Worm (Caenorhabditis elegans) whole organism, L1 larva: ENCODE results near the gene cox-10.

ENCODE experiments used
- C04F5.9 ChIP-seq: sonication (generic microtip); optimal IDR thresholded peaks from 2 replicates; lab custom pipeline; 2016; ENCODE audit warnings: missing genetic modification characterization, missing compliant biosample characterization
- C34B4.2 ChIP-seq: sonication (generic microtip); optimal IDR thresholded peaks from 2 replicates; lab custom pipeline; 2017; ENCODE audit warnings: mild to moderate bottlenecking, missing genetic modification characterization, missing compliant biosample characterization
- F16B12.6 ChIP-seq: fragments of 150-350 bp; optimal IDR thresholded peaks from 2 replicates; lab custom pipeline; 2014; ENCODE audit warnings: missing biosample characterization, missing genetic modification characterization
- Y116A8C.19 ChIP-seq: sonication (generic microtip); optimal IDR thresholded peaks from 2 replicates; lab custom pipeline; 2016; ENCODE audit warnings: missing compliant biosample characterization, missing genetic modification characterization, borderline replicate concordance
- ama-1 ChIP-seq: fragments of 150-350 bp; optimal IDR thresholded peaks from 2 replicates; lab custom pipeline; 2014
- ceh-8 ChIP-seq: fragments of 200-800 bp; sonication (Bioruptor generic); optimal IDR thresholded peaks from 2 replicates; lab custom pipeline; 2018; ENCODE audit warnings: mild to moderate bottlenecking, missing genetic modification characterization, moderate library complexity, missing compliant biosample characterization
- ceh-82 ChIP-seq, 3 experiments: fragments of 150-350 bp in 1 of 3; sonication (generic microtip) in 2 of 3; optimal IDR thresholded peaks; 2 replicates each; lab custom pipeline; 2014 to 2017; ENCODE audit warnings: missing biosample characterization in 3 of 3, missing genetic modification characterization in 3 of 3
- ceh-88 ChIP-seq: fragments of 200-800 bp; sonication (Bioruptor generic); IDR thresholded peaks from 2 replicates; pipeline ENCODE4 v1.3.6; 2022; ENCODE audit warnings: missing genetic modification characterization, missing compliant biosample characterization
- ces-1 ChIP-seq: fragments of 150-350 bp; optimal IDR thresholded peaks from 2 replicates; lab custom pipeline; 2014; ENCODE audit warnings: missing biosample characterization, missing genetic modification reagents, missing genetic modification characterization
- dpl-1 ChIP-seq, 3 experiments: fragments of 150-350 bp in 2 of 3; sonication (generic microtip) in 1 of 3; optimal IDR thresholded peaks; 2 replicates each; lab custom pipeline; 2014 to 2017; ENCODE audit warnings: missing biosample characterization in 3 of 3, missing genetic modification characterization in 3 of 3, missing genetic modification reagents in 3 of 3
- dsc-1 ChIP-seq: sonication (generic microtip); optimal IDR thresholded peaks from 2 replicates; lab custom pipeline; 2016; ENCODE audit warnings: mild to moderate bottlenecking, missing genetic modification characterization, missing compliant biosample characterization
- elt-2 ChIP-seq: sonication (generic microtip); optimal IDR thresholded peaks from 2 replicates; lab custom pipeline; 2016; ENCODE audit warnings: missing genetic modification characterization, mild to moderate bottlenecking, inconsistent platforms, missing compliant biosample characterization, missing genetic modification reagents
- ets-5 ChIP-seq: fragments of 200-800 bp; sonication (Bioruptor generic); IDR thresholded peaks from 2 replicates; pipeline ENCODE4 v1.3.6; 2022; ENCODE audit warnings: missing genetic modification characterization, missing compliant biosample characterization
- fkh-4 ChIP-seq: sonication (generic microtip); optimal IDR thresholded peaks from 2 replicates; lab custom pipeline; 2016; ENCODE audit warnings: missing compliant biosample characterization, missing genetic modification characterization, borderline replicate concordance
- fos-1 ChIP-seq: fragments of 150-350 bp; optimal IDR thresholded peaks from 2 replicates; lab custom pipeline; 2014; ENCODE audit warnings: missing biosample characterization, missing genetic modification characterization
- hpl-2 ChIP-seq: fragments of 150-350 bp; optimal IDR thresholded peaks from 2 replicates; lab custom pipeline; 2014; ENCODE audit warnings: missing biosample characterization, missing genetic modification reagents, missing genetic modification characterization
- jun-1 ChIP-seq: fragments of 150-350 bp; optimal IDR thresholded peaks from 2 replicates; lab custom pipeline; 2014; ENCODE audit warnings: missing biosample characterization, missing genetic modification reagents, missing genetic modification characterization
- lin-13 ChIP-seq: fragments of 150-350 bp; optimal IDR thresholded peaks from 2 replicates; lab custom pipeline; 2014; ENCODE audit warnings: missing biosample characterization, missing genetic modification reagents, missing genetic modification characterization
- lin-14 ChIP-seq: fragments of 200-800 bp; sonication (Bioruptor generic); optimal IDR thresholded peaks from 2 replicates; lab custom pipeline; 2018; ENCODE audit warnings: mild to moderate bottlenecking, missing genetic modification characterization, moderate library complexity, missing compliant biosample characterization
- lin-39 ChIP-seq: fragments of 150-350 bp; optimal IDR thresholded peaks from 2 replicates; lab custom pipeline; 2014; ENCODE audit warnings: missing biosample characterization, missing genetic modification reagents, missing genetic modification characterization
- lir-3 ChIP-seq: sonication (generic microtip); optimal IDR thresholded peaks from 2 replicates; lab custom pipeline; 2016; ENCODE audit warnings: mild to moderate bottlenecking, missing genetic modification characterization, moderate library complexity, missing compliant biosample characterization; ENCODE audit not compliant: poor library complexity
- lsy-2 ChIP-seq, 2 experiments: fragments of 150-350 bp; optimal IDR thresholded peaks; 2 replicates each; lab custom pipeline; 2014; ENCODE audit warnings: missing biosample characterization in 2 of 2, missing genetic modification characterization in 2 of 2
- mef-2 ChIP-seq: fragments of 150-350 bp; optimal IDR thresholded peaks from 2 replicates; lab custom pipeline; 2014; ENCODE audit warnings: missing biosample characterization, missing genetic modification characterization
- nhr-12 ChIP-seq: sonication (generic microtip); optimal IDR thresholded peaks from 2 replicates; lab custom pipeline; 2017; ENCODE audit warnings: missing biosample characterization, missing genetic modification characterization
- nhr-19 ChIP-seq: fragments of 200-800 bp; sonication (Bioruptor generic); conservative IDR thresholded peaks from 2 replicates; pipeline ENCODE4 v1.3.6; 2022; ENCODE audit warnings: missing genetic modification characterization, missing compliant biosample characterization
- nhr-237 ChIP-seq: fragments of 150-350 bp; optimal IDR thresholded peaks from 2 replicates; lab custom pipeline; 2014; ENCODE audit warnings: missing biosample characterization, missing genetic modification characterization
- nhr-47 ChIP-seq: sonication (generic microtip); optimal IDR thresholded peaks from 2 replicates; lab custom pipeline; 2016; ENCODE audit warnings: mild to moderate bottlenecking, missing genetic modification characterization, moderate library complexity, missing compliant biosample characterization
- nhr-77 ChIP-seq: fragments of 150-350 bp; optimal IDR thresholded peaks from 2 replicates; lab custom pipeline; 2014; ENCODE audit warnings: missing biosample characterization, missing genetic modification characterization
- nhr-90 ChIP-seq: sonication (generic microtip); optimal IDR thresholded peaks from 2 replicates; lab custom pipeline; 2016; ENCODE audit warnings: mild to moderate bottlenecking, missing genetic modification characterization, missing compliant biosample characterization; ENCODE audit not compliant: poor library complexity
- pag-3 ChIP-seq: sonication (generic microtip); optimal IDR thresholded peaks from 2 replicates; lab custom pipeline; 2017; ENCODE audit warnings: missing genetic modification characterization, mild to moderate bottlenecking, missing compliant biosample characterization, antibody characterized with exemption, borderline replicate concordance; ENCODE audit not compliant: insufficient read depth
- pax-3 ChIP-seq: fragments of 200-800 bp; sonication (Bioruptor generic); optimal IDR thresholded peaks from 2 replicates; lab custom pipeline; 2018; ENCODE audit warnings: mild to moderate bottlenecking, missing genetic modification characterization, moderate library complexity, missing compliant biosample characterization
- rnt-1 ChIP-seq: sonication (generic microtip); optimal IDR thresholded peaks from 2 replicates; lab custom pipeline; 2016; ENCODE audit warnings: mild to moderate bottlenecking, missing genetic modification characterization, moderate library complexity, missing compliant biosample characterization
- snu-23 ChIP-seq: sonication (generic microtip); optimal IDR thresholded peaks from 2 replicates; lab custom pipeline; 2016; ENCODE audit warnings: missing genetic modification characterization, missing compliant biosample characterization
- sptf-1 ChIP-seq: fragments of 150-350 bp; optimal IDR thresholded peaks from 2 replicates; lab custom pipeline; 2014; ENCODE audit warnings: missing biosample characterization, missing genetic modification characterization
- swsn-7 ChIP-seq: sonication (generic microtip); optimal IDR thresholded peaks from 2 replicates; lab custom pipeline; 2016; ENCODE audit warnings: missing genetic modification characterization, missing compliant biosample characterization
- unc-30 ChIP-seq: sonication (generic microtip); optimal IDR thresholded peaks from 2 replicates; lab custom pipeline; 2017; ENCODE audit warnings: missing biosample characterization, missing genetic modification characterization
- unc-98 ChIP-seq: fragments of 200-800 bp; sonication (Bioruptor generic); IDR thresholded peaks from 2 replicates; pipeline ENCODE4 v1.3.6; 2022; ENCODE audit warnings: missing genetic modification characterization, missing compliant biosample characterization
- vab-15 ChIP-seq: sonication (generic microtip); optimal IDR thresholded peaks from 2 replicates; lab custom pipeline; 2017; ENCODE audit warnings: missing genotype, mild to moderate bottlenecking, missing genetic modification characterization, missing compliant biosample characterization
- zag-1 ChIP-seq: fragments of 150-350 bp; optimal IDR thresholded peaks from 2 replicates; lab custom pipeline; 2014; ENCODE audit warnings: missing biosample characterization, missing genetic modification characterization
- ztf-11 ChIP-seq, 2 experiments: sonication (generic microtip); optimal IDR thresholded peaks; 2 replicates each; lab custom pipeline; 2016 to 2017; ENCODE audit warnings: missing genetic modification characterization in 2 of 2, missing biosample characterization in 1 of 2, missing compliant biosample characterization in 1 of 2

The cox-10 gene

ce11 chrII:12694112-12694511 lies 14.4 kb downstream of the cox-10 start, which contains the start of gene tbc-17:
Gene tbc-17, plus strand, starts transcription at chrII:12694412.
- TF ChIP-seq fkh-4 (no peak), pax-3 (tag; lab: Kevin White, UChicago) (no peak), Y116A8C.19 (tag; lab: Kevin White, UChicago) (no peak), ama-1 (lab: Kevin White, UChicago) (no peak), sptf-1 (tag; lab: Kevin White, UChicago) (no peak), lin-14 (no peak)

ce11 chrII:12696116-12696515 lies 16.4 kb downstream of the cox-10 start:
- TF ChIP-seq unc-30 (tag; lab: Kevin White, UChicago) (no peak), nhr-77 (no peak), F16B12.6 (no peak), lin-13 (GFP tag; lab: Kevin White, UChicago) (no peak), zag-1 (tag; lab: Kevin White, UChicago) (no peak), C04F5.9 (tag; lab: Kevin White, UChicago) (no peak), ceh-88 (GFP tag; lab: Robert Waterston, UW) (no peak), dpl-1 (GFP tag; optimal IDR thresholded peaks at IDR 0.05; lab: Kevin White, UChicago) (no peak), nhr-47 (tag; lab: Kevin White, UChicago) (no peak), ceh-82 (tag; optimal IDR thresholded peaks at IDR 0.05; lab: Kevin White, UChicago) (no peak), elt-2 (tag; lab: Kevin White, UChicago) (no peak), nhr-90 (no peak), Y116A8C.19 (tag; lab: Kevin White, UChicago) (no peak)

- TF ChIP-seq lin-13 (GFP tag; lab: Kevin White, UChicago) (no peak), lin-14 (peak; percentile 52), dsc-1 (peak; percentile 50)
Measured at ce11 chrII:12711490-12711889, 31.7 kb downstream of the cox-10 start.

- no peak for TF ChIP-seq swsn-7 (tag; lab: Kevin White, UChicago)
- TF ChIP-seq Y116A8C.19 (tag; lab: Kevin White, UChicago): no peak
- TF ChIP-seq nhr-12: no peak
- TF ChIP-seq zag-1 (tag; lab: Kevin White, UChicago): no peak
- no peak for TF ChIP-seq dpl-1 (GFP tag; optimal IDR thresholded peaks at IDR 0.05; lab: Kevin White, UChicago)
- TF ChIP-seq ztf-11 (tag; optimal IDR thresholded peaks at IDR 0.05; lab: Kevin White, UChicago): no peak
- no peak for TF ChIP-seq ceh-88 (GFP tag; lab: Robert Waterston, UW)
- no peak for TF ChIP-seq lin-39 (tag; lab: Kevin White, UChicago)
- no peak for TF ChIP-seq nhr-237
- TF ChIP-seq jun-1: no peak
- TF ChIP-seq unc-98 (GFP tag; lab: Robert Waterston, UW): no peak
Measured at ce11 chrII:12715757-12716350, 36.1 kb downstream of the cox-10 start.

ce11 chrII:12722049-12722448 lies 42.3 kb downstream of the cox-10 start:
- TF ChIP-seq dpl-1 (GFP tag; optimal IDR thresholded peaks at IDR 0.05; lab: Kevin White, UChicago): no peak
- TF ChIP-seq nhr-19 (GFP tag; lab: Robert Waterston, UW): no peak
- TF ChIP-seq rnt-1 (tag; lab: Kevin White, UChicago): no peak
- no peak for TF ChIP-seq C34B4.2 (tag; lab: Kevin White, UChicago)
- no peak for TF ChIP-seq lsy-2 (tag; optimal IDR thresholded peaks at IDR 0.05; lab: Kevin White, UChicago)
- no peak for TF ChIP-seq vab-15 (tag; lab: Kevin White, UChicago)
- TF ChIP-seq ets-5 (GFP tag; lab: Robert Waterston, UW): no peak
- TF ChIP-seq ceh-8 (GFP tag; lab: Kevin White, UChicago): no peak
- TF ChIP-seq sptf-1 (tag; lab: Kevin White, UChicago): no peak
- TF ChIP-seq fos-1 (tag; lab: Kevin White, UChicago): no peak
- no peak for TF ChIP-seq snu-23
- TF ChIP-seq mef-2 (tag; lab: Kevin White, UChicago): no peak
- TF ChIP-seq ces-1: no peak
- TF ChIP-seq lir-3: no peak
- no peak for TF ChIP-seq pag-3 (tag; lab: Kevin White, UChicago)
- no peak for TF ChIP-seq hpl-2 (GFP tag; lab: Kevin White, UChicago)
